Worm (Caenorhabditis elegans) whole organism, early embryonic: Measurements from ENCODE around the gene aakb-1.

ENCODE experiments used
- B0310.2 ChIP-seq: sonication (generic microtip); optimal IDR thresholded peaks from 2 replicates; lab custom pipeline; 2016; ENCODE audit warnings: mild to moderate bottlenecking, missing genetic modification characterization, missing compliant biosample characterization
- aly-1 ChIP-seq: sonication (generic microtip); optimal IDR thresholded peaks from 2 replicates; lab custom pipeline; 2016; ENCODE audit warnings: missing genetic modification characterization, missing compliant biosample characterization
- ama-1 ChIP-seq: fragments of 150-350 bp; optimal IDR thresholded peaks from 2 replicates; lab custom pipeline; 2014
- ceh-36 ChIP-seq: sonication (generic microtip); optimal IDR thresholded peaks from 2 replicates; lab custom pipeline; 2016; ENCODE audit warnings: missing genetic modification characterization, inconsistent platforms, missing compliant biosample characterization
- ets-7 ChIP-seq: sonication (generic microtip); optimal IDR thresholded peaks from 2 replicates; lab custom pipeline; 2016; ENCODE audit warnings: missing genotype, missing genetic modification characterization, missing compliant biosample characterization
- flt-1 ChIP-seq: fragments of 200-800 bp; sonication (Bioruptor generic); IDR thresholded peaks from 2 replicates; pipeline ENCODE4 v1.3.6; 2022; ENCODE audit warnings: missing genetic modification characterization, missing compliant biosample characterization
- hmg-4 ChIP-seq: fragments of 200-800 bp; sonication (Bioruptor generic); optimal IDR thresholded peaks from 2 replicates; lab custom pipeline; 2018; ENCODE audit warnings: mild to moderate bottlenecking, missing genetic modification characterization, missing compliant biosample characterization
- pes-1 ChIP-seq: fragments of 200-800 bp; sonication (Bioruptor generic); IDR thresholded peaks from 2 replicates; pipeline ENCODE4 v1.3.6; 2022; ENCODE audit warnings: missing genetic modification reagents, missing genetic modification characterization, missing compliant biosample characterization
- sea-1 ChIP-seq: fragments of 200-800 bp; sonication (Bioruptor generic); conservative IDR thresholded peaks from 2 replicates; pipeline ENCODE4 v1.3.6; 2022; ENCODE audit warnings: missing genetic modification characterization, missing compliant biosample characterization
- tbx-11 ChIP-seq: fragments of 200-800 bp; sonication (Bioruptor generic); IDR thresholded peaks from 2 replicates; pipeline ENCODE4 v1.3.6; 2022; ENCODE audit warnings: missing genetic modification characterization, missing compliant biosample characterization
- tbx-37 ChIP-seq: fragments of 200-800 bp; sonication (Bioruptor generic); conservative IDR thresholded peaks from 2 replicates; pipeline ENCODE4 v1.3.6; 2022; ENCODE audit warnings: missing genetic modification reagents, missing genetic modification characterization, missing compliant biosample characterization
- tra-4 ChIP-seq: sonication (generic microtip); optimal IDR thresholded peaks from 2 replicates; lab custom pipeline; 2017; ENCODE audit warnings: missing genetic modification characterization, missing compliant biosample characterization

DNA sequence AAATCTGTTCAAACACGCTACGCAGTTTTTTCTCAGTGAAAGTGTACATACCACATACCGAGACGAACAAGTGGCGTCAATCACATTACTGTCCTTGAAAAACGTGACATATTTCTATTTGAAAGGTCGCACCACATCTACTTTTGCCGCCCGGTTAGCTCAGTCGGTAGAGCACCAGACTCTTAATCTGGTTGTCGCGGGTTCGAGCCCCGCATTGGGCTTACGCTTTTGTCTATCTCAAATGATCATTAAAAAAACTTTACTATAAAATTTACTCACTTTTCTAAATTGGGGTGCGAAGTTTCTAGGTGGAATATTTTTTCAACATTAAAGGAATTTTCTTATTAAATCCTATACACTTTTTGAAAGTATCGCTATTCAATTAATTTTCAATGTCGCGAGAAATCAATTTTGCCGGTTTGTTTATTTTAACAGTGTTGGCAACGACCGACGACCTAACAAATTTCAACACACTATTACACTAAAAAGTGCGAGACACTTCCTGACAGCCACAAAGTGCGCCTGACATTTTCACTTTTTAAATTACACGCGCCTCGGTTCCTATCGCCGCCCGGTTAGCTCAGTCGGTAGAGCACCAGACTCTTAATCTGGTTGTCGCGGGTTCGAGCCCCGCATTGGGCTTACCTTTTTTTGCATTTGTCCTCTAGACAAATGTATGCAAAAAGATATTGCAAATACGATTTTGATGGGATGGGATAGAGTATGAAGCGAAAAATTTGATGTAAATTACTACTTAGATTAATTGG lies 25.2 kb upstream of the aakb-1 start:
- TF ChIP-seq ets-7 (tag; lab: Kevin White, UChicago) (no peak), ama-1 (no peak), flt-1 (peak; percentile 42; the same call in 1 of the 2 replicates), aly-1 (tag; lab: Kevin White, UChicago) (no peak), B0310.2 (tag; lab: Kevin White, UChicago) (peak; percentile 1), tbx-11 (GFP tag; lab: Robert Waterston, UW) (no peak), ceh-36 (tag; lab: Kevin White, UChicago) (no peak), pes-1 (GFP tag; lab: Robert Waterston, UW) (peak; percentile 60), hmg-4 (GFP tag; lab: Kevin White, UChicago) (no peak), tbx-37 (GFP tag; lab: Robert Waterston, UW) (peak; percentile 51; the same call in 1 of the 2 replicates), sea-1 (GFP tag; lab: Robert Waterston, UW) (0 out of 2 replicates have a peak, but pooled peaks have one; percentile 36), tra-4 (no peak)
